Worm (Caenorhabditis elegans) whole organism, late embryonic: ENCODE data around the gene F14F9.4.

ENCODE experiments used
- C08G9.2 ChIP-seq: sonication (generic microtip); optimal IDR thresholded peaks from 2 replicates; lab custom pipeline; 2016; ENCODE audit warnings: mild to moderate bottlenecking, missing genetic modification characterization, moderate library complexity, missing compliant biosample characterization
- C38D4.7 ChIP-seq: fragments of 200-800 bp; sonication (Bioruptor generic); optimal IDR thresholded peaks from 2 replicates; lab custom pipeline; 2018; ENCODE audit warnings: mild to moderate bottlenecking, missing genetic modification characterization, moderate library complexity, missing compliant biosample characterization
- F13H6.1 ChIP-seq: sonication (generic microtip); optimal IDR thresholded peaks from 2 replicates; lab custom pipeline; 2016; ENCODE audit warnings: missing genetic modification characterization, missing compliant biosample characterization
- Y22D7AL.16 ChIP-seq: sonication (generic microtip); optimal IDR thresholded peaks from 2 replicates; lab custom pipeline; 2016; ENCODE audit warnings: missing genetic modification characterization, missing compliant biosample characterization
- ahr-1 ChIP-seq: sonication (generic microtip); optimal IDR thresholded peaks from 2 replicates; lab custom pipeline; 2016; ENCODE audit warnings: missing genetic modification characterization, missing compliant biosample characterization
- ceh-18 ChIP-seq: sonication (generic microtip); optimal IDR thresholded peaks from 2 replicates; lab custom pipeline; 2016; ENCODE audit warnings: missing genetic modification characterization, missing compliant biosample characterization
- ceh-19 ChIP-seq: fragments of 200-800 bp; sonication (Bioruptor generic); optimal IDR thresholded peaks from 2 replicates; lab custom pipeline; 2018; ENCODE audit warnings: mild to moderate bottlenecking, missing genetic modification characterization, missing compliant biosample characterization
- ceh-22 ChIP-seq: sonication (generic microtip); optimal IDR thresholded peaks from 2 replicates; lab custom pipeline; 2017; ENCODE audit warnings: missing biosample characterization, missing genetic modification characterization
- ceh-30 ChIP-seq: fragments of 150-350 bp; optimal IDR thresholded peaks from 2 replicates; lab custom pipeline; 2014; ENCODE audit warnings: missing biosample characterization, missing genetic modification characterization
- ceh-31 ChIP-seq: sonication (generic microtip); optimal IDR thresholded peaks from 2 replicates; lab custom pipeline; 2016; ENCODE audit warnings: missing genetic modification characterization, missing compliant biosample characterization
- ceh-34 ChIP-seq: sonication (generic microtip); optimal IDR thresholded peaks from 2 replicates; lab custom pipeline; 2016; ENCODE audit warnings: mild to moderate bottlenecking, missing genetic modification characterization, missing compliant biosample characterization
- ceh-48 ChIP-seq: sonication (generic microtip); optimal IDR thresholded peaks from 2 replicates; lab custom pipeline; 2016; ENCODE audit warnings: missing genetic modification characterization, inconsistent platforms, missing compliant biosample characterization
- ceh-6 ChIP-seq: fragments of 200-800 bp; sonication (Bioruptor generic); optimal IDR thresholded peaks from 2 replicates; lab custom pipeline; 2018; ENCODE audit warnings: mild to moderate bottlenecking, missing genetic modification characterization, missing compliant biosample characterization
- che-1 ChIP-seq: sonication (generic microtip); optimal IDR thresholded peaks from 2 replicates; lab custom pipeline; 2016; ENCODE audit warnings: mild to moderate bottlenecking, missing genetic modification characterization, missing compliant biosample characterization
- elt-2 ChIP-seq: sonication (generic microtip); optimal IDR thresholded peaks from 2 replicates; lab custom pipeline; 2016; ENCODE audit warnings: missing genetic modification reagents, missing genetic modification characterization, missing compliant biosample characterization
- elt-4 ChIP-seq: sonication (generic microtip); optimal IDR thresholded peaks from 2 replicates; lab custom pipeline; 2016; ENCODE audit warnings: missing genetic modification characterization, missing compliant biosample characterization
- eyg-1 ChIP-seq: sonication (generic microtip); optimal IDR thresholded peaks from 2 replicates; lab custom pipeline; 2016; ENCODE audit warnings: missing genotype, missing genetic modification characterization, missing compliant biosample characterization
- fax-1 ChIP-seq: sonication (generic microtip); optimal IDR thresholded peaks from 2 replicates; lab custom pipeline; 2016; ENCODE audit warnings: missing genotype, missing genetic modification characterization, missing compliant biosample characterization
- fkh-10 ChIP-seq: fragments of 150-350 bp; optimal IDR thresholded peaks from 2 replicates; lab custom pipeline; 2014; ENCODE audit warnings: missing biosample characterization, missing genetic modification reagents, missing genetic modification characterization
- gmeb-2 ChIP-seq: sonication (generic microtip); optimal IDR thresholded peaks from 2 replicates; lab custom pipeline; 2016; ENCODE audit warnings: missing genetic modification characterization, inconsistent platforms, missing compliant biosample characterization
- hlh-15 ChIP-seq: sonication (generic microtip); optimal IDR thresholded peaks from 2 replicates; lab custom pipeline; 2016; ENCODE audit warnings: missing genetic modification characterization, missing compliant biosample characterization
- hlh-6 ChIP-seq: sonication (generic microtip); optimal IDR thresholded peaks from 2 replicates; lab custom pipeline; 2016; ENCODE audit warnings: missing genotype, missing genetic modification characterization, missing compliant biosample characterization
- mec-3 ChIP-seq: sonication (generic microtip); optimal IDR thresholded peaks from 2 replicates; lab custom pipeline; 2016; ENCODE audit warnings: borderline replicate concordance, missing genetic modification characterization, missing compliant biosample characterization
- nhr-11 ChIP-seq: fragments of 150-350 bp; optimal IDR thresholded peaks from 2 replicates; lab custom pipeline; 2014; ENCODE audit warnings: missing biosample characterization, missing genetic modification characterization
- nhr-232 ChIP-seq: sonication (generic microtip); optimal IDR thresholded peaks from 2 replicates; lab custom pipeline; 2016; ENCODE audit warnings: missing genetic modification characterization, missing compliant biosample characterization
- npax-4 ChIP-seq: sonication (generic microtip); optimal IDR thresholded peaks from 2 replicates; lab custom pipeline; 2016; ENCODE audit warnings: missing genetic modification characterization, missing compliant biosample characterization
- pag-3 ChIP-seq: sonication (generic microtip); optimal IDR thresholded peaks from 2 replicates; lab custom pipeline; 2016; ENCODE audit warnings: missing compliant biosample characterization, missing genetic modification characterization, borderline replicate concordance
- pha-2 ChIP-seq: sonication (generic microtip); optimal IDR thresholded peaks from 2 replicates; lab custom pipeline; 2017; ENCODE audit warnings: mild to moderate bottlenecking, missing genetic modification characterization, missing compliant biosample characterization
- pqm-1 ChIP-seq: sonication (generic microtip); optimal IDR thresholded peaks from 2 replicates; lab custom pipeline; 2016; ENCODE audit warnings: missing genetic modification characterization, missing compliant biosample characterization
- rnt-1 ChIP-seq: sonication (generic microtip); optimal IDR thresholded peaks from 2 replicates; lab custom pipeline; 2016; ENCODE audit warnings: missing genetic modification characterization, missing compliant biosample characterization
- sox-2 ChIP-seq: fragments of 200-800 bp; sonication (Bioruptor generic); IDR thresholded peaks from 2 replicates; pipeline ENCODE4 v1.3.6; 2022; ENCODE audit warnings: missing genetic modification reagents, missing genetic modification characterization, missing compliant biosample characterization
- sox-4 ChIP-seq: sonication (generic microtip); optimal IDR thresholded peaks from 2 replicates; lab custom pipeline; 2017; ENCODE audit warnings: mild to moderate bottlenecking, missing genetic modification characterization, inconsistent platforms, missing compliant biosample characterization
- ttx-3 ChIP-seq: sonication (generic microtip); optimal IDR thresholded peaks from 2 replicates; lab custom pipeline; 2016; ENCODE audit warnings: missing genetic modification reagents, missing genetic modification characterization, missing compliant biosample characterization
- unc-42 ChIP-seq: sonication (generic microtip); optimal IDR thresholded peaks from 2 replicates; lab custom pipeline; 2016; ENCODE audit warnings: missing genotype, missing genetic modification characterization, missing compliant biosample characterization
- unc-55 ChIP-seq: sonication (generic microtip); optimal IDR thresholded peaks from 2 replicates; lab custom pipeline; 2017; ENCODE audit warnings: missing biosample characterization, missing genetic modification reagents, missing genetic modification characterization

F14F9.4 gene

ce11 chrV:5119679-5120078 lies 12.9 kb upstream of the F14F9.4 start, which contains the start of gene sid-1:
Gene sid-1 (plus strand): TSS chrV:5119970.
- TF ChIP-seq unc-55: no peak
- no peak for TF ChIP-seq fkh-10 (GFP tag; lab: Kevin White, UChicago)
- no peak for TF ChIP-seq npax-4 (tag; lab: Kevin White, UChicago)
- no peak for TF ChIP-seq ahr-1 (tag; lab: Kevin White, UChicago)
- no peak for TF ChIP-seq C38D4.7 (GFP tag; lab: Kevin White, UChicago)
- TF ChIP-seq ttx-3: no peak
- no peak for TF ChIP-seq sox-4 (tag; lab: Kevin White, UChicago)
- no peak for TF ChIP-seq F13H6.1
- no peak for TF ChIP-seq ceh-6 (GFP tag; lab: Kevin White, UChicago)
- no peak for TF ChIP-seq ceh-31 (tag; lab: Kevin White, UChicago)
- TF ChIP-seq Y22D7AL.16 (tag; lab: Kevin White, UChicago): no peak

- TF ChIP-seq npax-4 (tag; lab: Kevin White, UChicago) (no peak), che-1 (no peak), F13H6.1 (no peak), ceh-22 (tag; lab: Kevin White, UChicago) (no peak), ceh-48 (tag; lab: Kevin White, UChicago) (no peak), ceh-19 (GFP tag; lab: Kevin White, UChicago) (no peak), ceh-30 (tag; lab: Kevin White, UChicago) (no peak), ceh-34 (tag; lab: Kevin White, UChicago) (no peak), gmeb-2 (tag; lab: Kevin White, UChicago) (no peak), pha-2 (tag; lab: Kevin White, UChicago) (no peak)
These were observed 5.7 kb upstream of the F14F9.4 start, which contains the start of gene F14F9.5 for ce11 chrV:5126793-5127192. Gene F14F9.5 (plus strand): TSS chrV:5127093.

- TF ChIP-seq mec-3 (tag; lab: Kevin White, UChicago): no peak
- TF ChIP-seq pha-2 (tag; lab: Kevin White, UChicago): no peak
- TF ChIP-seq eyg-1 (tag; lab: Kevin White, UChicago): no peak
- TF ChIP-seq fax-1 (tag; lab: Kevin White, UChicago): no peak
- TF ChIP-seq pqm-1: no peak
- TF ChIP-seq npax-4 (tag; lab: Kevin White, UChicago): no peak
- no peak for TF ChIP-seq rnt-1 (tag; lab: Kevin White, UChicago)
- TF ChIP-seq, all 69 proteins: peak for 0
These were observed 2.5 kb upstream of the F14F9.4 start, which contains the start of gene F14F9.8 for ce11 chrV:5130018-5130417. Gene F14F9.8 (plus strand): TSS chrV:5130318.

- TF ChIP-seq ceh-18 (tag; lab: Kevin White, UChicago) (no peak), C08G9.2 (tag; lab: Kevin White, UChicago) (no peak), sox-4 (tag; lab: Kevin White, UChicago) (no peak), npax-4 (tag; lab: Kevin White, UChicago) (no peak), hlh-6 (tag; lab: Kevin White, UChicago) (no peak), hlh-15 (tag; lab: Kevin White, UChicago) (no peak), unc-55 (no peak), pag-3 (tag; lab: Kevin White, UChicago) (no peak), nhr-232 (tag; lab: Kevin White, UChicago) (no peak)
These were observed 1.2 kb upstream of the F14F9.4 start for ce11 chrV:5131380-5131779.

ce11 chrV:5137919-5138318 lies 5.4 kb downstream of the F14F9.4 start, which contains the start of gene F14F9.3:
Gene F14F9.3 (plus strand): TSS chrV:5138219.
- no peak for TF ChIP-seq unc-42
- TF ChIP-seq elt-4 (tag; lab: Kevin White, UChicago): no peak
- no peak for TF ChIP-seq nhr-11 (tag; lab: Kevin White, UChicago)
- no peak for TF ChIP-seq elt-2 (tag; lab: Kevin White, UChicago)
- no peak for TF ChIP-seq pha-2 (tag; lab: Kevin White, UChicago)
- TF ChIP-seq sox-2 (GFP tag; lab: Robert Waterston, UW): no peak
